Fruit fly (Drosophila melanogaster): Measurements from ENCODE around the gene CG12078.

- TF ChIP-seq psq (optimal IDR thresholded peaks at IDR 0.05) (no peak), Dll (optimal IDR thresholded peaks at IDR 0.05) (no peak)
Observed at dm6 chr3L:3268161-3268560, 24.1 kb upstream of the CG12078 start, which contains the start of gene CG34265.
